Worm (Caenorhabditis elegans) whole organism, mixed stage, embryonic: ENCODE data around the gene nspg-12.

ENCODE experiments used
- ces-1 ChIP-seq: fragments of 150-350 bp; optimal IDR thresholded peaks from 2 replicates; lab custom pipeline; 2014; ENCODE audit warnings: missing biosample characterization, missing genetic modification reagents, missing genetic modification characterization
- nhr-12 ChIP-seq: fragments of 150-350 bp; optimal IDR thresholded peaks from 2 replicates; lab custom pipeline; 2014; ENCODE audit warnings: missing biosample characterization, missing genetic modification characterization
- nhr-28 ChIP-seq: fragments of 150-350 bp; optimal IDR thresholded peaks from 2 replicates; lab custom pipeline; 2014; ENCODE audit warnings: missing biosample characterization, missing genetic modification characterization

- TF ChIP-seq nhr-12 (tag; lab: Kevin White, UChicago) (no peak), nhr-28 (tag; lab: Kevin White, UChicago) (no peak), ces-1 (GFP tag; lab: Kevin White, UChicago) (no peak)
Observed at ce11 chrX:5260389-5260788, 3.3 kb downstream of the nspg-12 start.
